Worm (Caenorhabditis elegans) whole organism, L4 larva: Measurements from ENCODE around the gene F17C8.6.

Experiments
- F49E8.2 ChIP-seq: sonication (generic microtip); optimal IDR thresholded peaks from 2 replicates; lab custom pipeline; 2016; ENCODE audit warnings: missing compliant biosample characterization, mild to moderate bottlenecking, missing genetic modification characterization, borderline replicate concordance
- aly-2 ChIP-seq: sonication (generic microtip); optimal IDR thresholded peaks from 2 replicates; lab custom pipeline; 2018; ENCODE audit warnings: missing biosample characterization, missing genetic modification characterization
- ctbp-1 ChIP-seq: fragments of 200-800 bp; sonication (Bioruptor generic); IDR thresholded peaks from 2 replicates; pipeline ENCODE4 v1.3.6; 2022; ENCODE audit warnings: missing genetic modification reagents, missing genetic modification characterization, missing compliant biosample characterization
- lin-13 ChIP-seq: fragments of 150-350 bp; optimal IDR thresholded peaks from 2 replicates; lab custom pipeline; 2014; ENCODE audit warnings: missing biosample characterization, missing genetic modification reagents, missing genetic modification characterization
- lin-15B ChIP-seq: fragments of 150-350 bp; sonication (generic microtip); optimal IDR thresholded peaks from 3 replicates; lab custom pipeline; 2014; ENCODE audit warnings: missing biosample characterization, missing genetic modification characterization
- lsy-2 ChIP-seq, 2 experiments: fragments of 150-350 bp in 1 of 2; sonication (generic microtip) in 1 of 2; optimal IDR thresholded peaks; 2 replicates each; lab custom pipeline; 2014 to 2017; ENCODE audit warnings: missing biosample characterization in 2 of 2, missing genetic modification characterization in 2 of 2
- nhr-77 ChIP-seq: fragments of 150-350 bp; optimal IDR thresholded peaks from 2 replicates; lab custom pipeline; 2014; ENCODE audit warnings: missing biosample characterization, missing genetic modification characterization
- sdz-12 ChIP-seq: fragments of 200-800 bp; sonication (Bioruptor generic); optimal IDR thresholded peaks from 2 replicates; lab custom pipeline; 2018; ENCODE audit warnings: mild to moderate bottlenecking, missing genetic modification characterization, missing compliant biosample characterization
- unc-39 ChIP-seq: sonication (generic microtip); optimal IDR thresholded peaks from 2 replicates; lab custom pipeline; 2017; ENCODE audit warnings: missing biosample characterization, missing genetic modification characterization
- zag-1 ChIP-seq: fragments of 150-350 bp; optimal IDR thresholded peaks from 2 replicates; lab custom pipeline; 2014; ENCODE audit warnings: missing biosample characterization, missing genetic modification characterization

DNA sequence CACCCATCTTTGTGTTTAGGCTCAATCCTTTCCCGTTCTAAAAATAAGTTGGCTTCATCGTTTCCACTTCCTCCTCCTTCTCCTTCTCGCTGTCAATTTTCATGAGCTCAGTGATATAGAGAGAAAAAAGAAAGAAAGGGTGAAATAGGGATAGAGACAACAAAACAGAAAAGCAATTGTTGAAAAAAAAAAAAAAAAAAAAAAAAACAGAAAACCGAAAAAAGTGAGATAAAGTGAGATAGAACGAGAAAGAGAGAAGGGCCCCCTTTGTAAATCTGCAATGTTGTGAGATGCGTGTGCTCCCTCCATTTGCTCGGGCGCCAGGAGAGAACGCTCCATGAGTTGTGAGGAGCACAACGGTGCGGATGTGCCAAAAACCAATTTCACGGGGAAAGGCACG is 21.9 kb downstream of the F17C8.6 start:
- TF ChIP-seq F49E8.2 (tag; lab: Kevin White, UChicago) (no peak), ctbp-1 (peak; percentile 67; the same call in 1 of the 2 replicates), unc-39 (no peak), lin-15B (no peak), lsy-2 (tag; optimal IDR thresholded peaks at IDR 0.05; lab: Kevin White, UChicago) (peak in 1 of 2 experiments; percentile 34), lin-13 (GFP tag; lab: Kevin White, UChicago) (no peak), nhr-77 (tag; lab: Kevin White, UChicago) (no peak), zag-1 (no peak), sdz-12 (GFP tag; lab: Kevin White, UChicago) (no peak), aly-2 (no peak)
